Worm (Caenorhabditis elegans) whole organism, L3 larva: Measurements from ENCODE around the gene lnkn-1.

Experiments
- R02D3.7 ChIP-seq: fragments of 150-350 bp; optimal IDR thresholded peaks from 2 replicates; lab custom pipeline; 2014; ENCODE audit warnings: missing biosample characterization, missing genetic modification characterization
- ZK546.5 ChIP-seq: sonication (generic microtip); optimal IDR thresholded peaks from 2 replicates; lab custom pipeline; 2017; ENCODE audit warnings: missing biosample characterization, missing genetic modification characterization
- aly-2 ChIP-seq: fragments of 150-350 bp; optimal IDR thresholded peaks from 2 replicates; lab custom pipeline; 2014; ENCODE audit warnings: missing biosample characterization, missing genetic modification characterization
- ama-1 ChIP-seq: fragments of 150-350 bp; optimal IDR thresholded peaks from 2 replicates; lab custom pipeline; 2018
- ceh-16 ChIP-seq: sonication (generic microtip); optimal IDR thresholded peaks from 2 replicates; lab custom pipeline; 2017; ENCODE audit warnings: missing biosample characterization, missing genetic modification characterization
- ceh-28 ChIP-seq: fragments of 150-350 bp; optimal IDR thresholded peaks from 2 replicates; lab custom pipeline; 2014; ENCODE audit warnings: missing biosample characterization, missing genetic modification reagents, missing genetic modification characterization
- ceh-82 ChIP-seq: fragments of 150-350 bp; optimal IDR thresholded peaks from 2 replicates; lab custom pipeline; 2014; ENCODE audit warnings: missing biosample characterization, missing genetic modification characterization
- ceh-9 ChIP-seq: sonication (generic microtip); optimal IDR thresholded peaks from 2 replicates; lab custom pipeline; 2018; ENCODE audit warnings: missing biosample characterization, missing genetic modification characterization
- daf-12 ChIP-seq: fragments of 150-350 bp; optimal IDR thresholded peaks from 2 replicates; lab custom pipeline; 2014; ENCODE audit warnings: missing biosample characterization, missing genetic modification reagents, missing genetic modification characterization
- egl-27 ChIP-seq: sonication (generic microtip); optimal IDR thresholded peaks from 4 replicates; lab custom pipeline; 2017; ENCODE audit warnings: missing biosample characterization, missing genetic modification reagents, missing genetic modification characterization
- egl-5 ChIP-seq: fragments of 150-350 bp; optimal IDR thresholded peaks from 2 replicates; lab custom pipeline; 2017; ENCODE audit warnings: missing biosample characterization, missing genetic modification reagents, missing genetic modification characterization, inconsistent platforms
- elt-1 ChIP-seq: fragments of 150-350 bp; optimal IDR thresholded peaks from 2 replicates; lab custom pipeline; 2014; ENCODE audit warnings: missing biosample characterization, missing genetic modification characterization
- elt-2 ChIP-seq: sonication (generic microtip); optimal IDR thresholded peaks from 2 replicates; lab custom pipeline; 2016; ENCODE audit warnings: missing genetic modification reagents, mild to moderate bottlenecking, missing genetic modification characterization, missing compliant biosample characterization
- elt-3 ChIP-seq, 3 experiments: fragments of 150-350 bp in 1 of 3; sonication (generic microtip) in 2 of 3; optimal IDR thresholded peaks; 2 replicates in 2 of 3; 4 replicates in 1 of 3; lab custom pipeline; 2014 to 2017; ENCODE audit warnings: missing biosample characterization in 3 of 3, missing genetic modification characterization in 3 of 3
- eor-1 ChIP-seq, 2 experiments: fragments of 150-350 bp; optimal IDR thresholded peaks; 2 replicates each; lab custom pipeline; 2014 to 2018; ENCODE audit warnings: missing biosample characterization in 2 of 2, missing genetic modification characterization in 2 of 2
- fkh-10 ChIP-seq: sonication (generic microtip); optimal IDR thresholded peaks from 2 replicates; lab custom pipeline; 2017; ENCODE audit warnings: missing biosample characterization, missing genetic modification reagents, missing genetic modification characterization
- fkh-2 ChIP-seq: fragments of 150-350 bp; optimal IDR thresholded peaks from 2 replicates; lab custom pipeline; 2014; ENCODE audit warnings: missing biosample characterization, missing genetic modification reagents, missing genetic modification characterization
- fos-1 ChIP-seq: fragments of 150-350 bp; optimal IDR thresholded peaks from 2 replicates; lab custom pipeline; 2014; ENCODE audit warnings: missing biosample characterization, missing genetic modification characterization
- hmg-11 ChIP-seq: sonication (generic microtip); optimal IDR thresholded peaks from 2 replicates; lab custom pipeline; 2016; ENCODE audit warnings: missing genetic modification characterization, missing compliant biosample characterization
- jun-1 ChIP-seq: fragments of 150-350 bp; optimal IDR thresholded peaks from 2 replicates; lab custom pipeline; 2014; ENCODE audit warnings: missing biosample characterization, missing genetic modification reagents, missing genetic modification characterization
- lin-15B ChIP-seq: fragments of 150-350 bp; optimal IDR thresholded peaks from 2 replicates; lab custom pipeline; 2014; ENCODE audit warnings: missing biosample characterization, missing genetic modification characterization
- lin-39 ChIP-seq: fragments of 150-350 bp; optimal IDR thresholded peaks from 2 replicates; lab custom pipeline; 2018; ENCODE audit warnings: missing biosample characterization, missing genetic modification reagents, missing genetic modification characterization
- lsy-12 ChIP-seq: sonication (generic microtip); optimal IDR thresholded peaks from 2 replicates; lab custom pipeline; 2016; ENCODE audit warnings: mild to moderate bottlenecking, missing genetic modification characterization, missing compliant biosample characterization
- mdl-1 ChIP-seq: fragments of 150-350 bp; optimal IDR thresholded peaks from 2 replicates; lab custom pipeline; 2014; ENCODE audit warnings: missing biosample characterization, missing genetic modification characterization
- mml-1 ChIP-seq: fragments of 150-350 bp; sonication (generic microtip); optimal IDR thresholded peaks from 3 replicates; lab custom pipeline; 2014; ENCODE audit warnings: missing biosample characterization, missing genetic modification characterization
- nfya-1 ChIP-seq: sonication (generic microtip); optimal IDR thresholded peaks from 2 replicates; lab custom pipeline; 2017; ENCODE audit warnings: missing genetic modification characterization, mild to moderate bottlenecking, missing compliant biosample characterization, antibody characterized with exemption, moderate library complexity; ENCODE audit not compliant: insufficient read depth
- nhr-11 ChIP-seq: fragments of 150-350 bp; optimal IDR thresholded peaks from 2 replicates; lab custom pipeline; 2014; ENCODE audit warnings: missing biosample characterization, missing genetic modification characterization
- nhr-12 ChIP-seq: fragments of 150-350 bp; optimal IDR thresholded peaks from 2 replicates; lab custom pipeline; 2014; ENCODE audit warnings: missing biosample characterization, missing genetic modification characterization
- nhr-23 ChIP-seq: fragments of 150-350 bp; optimal IDR thresholded peaks from 2 replicates; lab custom pipeline; 2014; ENCODE audit warnings: missing biosample characterization, missing genetic modification reagents, missing genetic modification characterization
- nhr-237 ChIP-seq: fragments of 150-350 bp; optimal IDR thresholded peaks from 2 replicates; lab custom pipeline; 2014; ENCODE audit warnings: missing biosample characterization, missing genetic modification characterization
- nhr-25 ChIP-seq: sonication (generic microtip); optimal IDR thresholded peaks from 2 replicates; lab custom pipeline; 2017; ENCODE audit warnings: missing biosample characterization, missing genetic modification characterization
- nhr-28 ChIP-seq: fragments of 150-350 bp; optimal IDR thresholded peaks from 2 replicates; lab custom pipeline; 2014; ENCODE audit warnings: missing biosample characterization, missing genetic modification characterization
- nhr-43 ChIP-seq: sonication (generic microtip); optimal IDR thresholded peaks from 2 replicates; lab custom pipeline; 2016; ENCODE audit warnings: mild to moderate bottlenecking, missing genetic modification characterization, missing compliant biosample characterization; ENCODE audit not compliant: poor library complexity, severe bottlenecking
- nhr-67 ChIP-seq: fragments of 150-350 bp; optimal IDR thresholded peaks from 2 replicates; lab custom pipeline; 2014; ENCODE audit warnings: missing biosample characterization, missing genetic modification characterization
- nhr-76 ChIP-seq: fragments of 150-350 bp; sonication (generic microtip); optimal IDR thresholded peaks from 5 replicates; lab custom pipeline; 2014; ENCODE audit warnings: missing biosample characterization, missing genetic modification characterization
- nhr-77 ChIP-seq: fragments of 150-350 bp; optimal IDR thresholded peaks from 2 replicates; lab custom pipeline; 2014; ENCODE audit warnings: missing biosample characterization, missing genetic modification characterization
- pha-4 ChIP-seq: fragments of 150-350 bp; optimal IDR thresholded peaks from 2 replicates; lab custom pipeline; 2014; ENCODE audit warnings: missing biosample characterization, missing genetic modification reagents, missing genetic modification characterization
- pqm-1 ChIP-seq: fragments of 150-350 bp; optimal IDR thresholded peaks from 2 replicates; lab custom pipeline; 2017; ENCODE audit warnings: missing biosample characterization, missing genetic modification characterization, inconsistent platforms
- sea-2 ChIP-seq: fragments of 150-350 bp; sonication (generic microtip); optimal IDR thresholded peaks from 4 replicates; lab custom pipeline; 2014; ENCODE audit warnings: missing biosample characterization, missing genetic modification reagents, missing genetic modification characterization
- skn-1 ChIP-seq: fragments of 150-350 bp; optimal IDR thresholded peaks from 2 replicates; lab custom pipeline; 2014; ENCODE audit warnings: missing biosample characterization, missing genetic modification characterization
- snpc-4 ChIP-seq: fragments of 150-350 bp; optimal IDR thresholded peaks from 2 replicates; lab custom pipeline; 2014; ENCODE audit warnings: missing biosample characterization, missing genetic modification characterization
- tbx-2 ChIP-seq: sonication (generic microtip); optimal IDR thresholded peaks from 2 replicates; lab custom pipeline; 2016; ENCODE audit warnings: mild to moderate bottlenecking, missing genetic modification characterization, missing compliant biosample characterization
- unc-39 ChIP-seq: sonication (generic microtip); optimal IDR thresholded peaks from 4 replicates; lab custom pipeline; 2017; ENCODE audit warnings: missing biosample characterization, missing genetic modification characterization
- unc-62 ChIP-seq: fragments of 150-350 bp; sonication (generic microtip); optimal IDR thresholded peaks from 4 replicates; lab custom pipeline; 2014; ENCODE audit warnings: missing biosample characterization, missing genetic modification reagents, missing genetic modification characterization
- zag-1 ChIP-seq: fragments of 150-350 bp; optimal IDR thresholded peaks from 2 replicates; lab custom pipeline; 2014; ENCODE audit warnings: missing biosample characterization, missing genetic modification characterization
- ztf-11 ChIP-seq: fragments of 150-350 bp; optimal IDR thresholded peaks from 2 replicates; lab custom pipeline; 2014; ENCODE audit warnings: missing biosample characterization, missing genetic modification characterization
- ztf-4 ChIP-seq: fragments of 150-350 bp; optimal IDR thresholded peaks from 2 replicates; lab custom pipeline; 2014; ENCODE audit warnings: missing biosample characterization, missing genetic modification characterization

The lnkn-1 gene

ce11 chrIII:8904044-8904443, 14.0 kb downstream of the lnkn-1 start, which contains the start of gene lin-9 (continued):
- TF ChIP-seq nhr-67 (no peak), ZK546.5 (tag; lab: Kevin White, UChicago) (peak; percentile 43), lin-39 (peak; percentile 98), elt-2 (peak; percentile 78), nhr-12 (tag; lab: Kevin White, UChicago) (no peak), fkh-2 (tag; lab: Kevin White, UChicago) (peak; percentile 91), ceh-28 (peak; percentile 91), mml-1 (tag; lab: Kevin White, UChicago) (no peak), tbx-2 (tag; lab: Kevin White, UChicago) (peak; percentile 94), egl-27 (tag; lab: Kevin White, UChicago) (no peak), eor-1 (tag; optimal IDR thresholded peaks at IDR 0.05; lab: Kevin White, UChicago) (no peak), elt-1 (peak; percentile 53), lsy-12 (peak; percentile 98)

ce11 chrIII:8904914-8905665, 15.1 kb downstream of the lnkn-1 start, which contains the start of gene unc-32:
TSS of gene unc-32 (plus strand) at chrIII:8905615.
- TF ChIP-seq nhr-77 (tag; lab: Kevin White, UChicago), result no peak
- peak; percentile 79 for TF ChIP-seq nfya-1
- TF ChIP-seq skn-1 (tag; lab: Kevin White, UChicago), result no peak
- no peak for TF ChIP-seq ama-1 (lab: Kevin White, UChicago)
- TF ChIP-seq mml-1 (tag; lab: Kevin White, UChicago), result no peak
- no peak for TF ChIP-seq nhr-67
- no peak for TF ChIP-seq ZK546.5 (tag; lab: Kevin White, UChicago)
- no peak for TF ChIP-seq elt-3 (tag; optimal IDR thresholded peaks at IDR 0.05; lab: Kevin White, UChicago)
- no peak for TF ChIP-seq egl-5 (tag; lab: Kevin White, UChicago)
- no peak for TF ChIP-seq nhr-76 (tag; lab: Kevin White, UChicago)
- TF ChIP-seq nhr-25, result peak; percentile 19
- TF ChIP-seq eor-1 (tag; optimal IDR thresholded peaks at IDR 0.05; lab: Kevin White, UChicago), result no peak
- peak; percentile 50 for TF ChIP-seq hmg-11 (tag; lab: Kevin White, UChicago)
- TF ChIP-seq ztf-11 (tag; lab: Kevin White, UChicago), result no peak
- TF ChIP-seq aly-2 (tag; lab: Kevin White, UChicago), result no peak
- TF ChIP-seq lsy-12, result no peak
- peak; percentile 44 for TF ChIP-seq sea-2 (GFP tag; lab: Kevin White, UChicago)
- TF ChIP-seq daf-12 (tag; lab: Kevin White, UChicago), result no peak
- TF ChIP-seq nhr-12 (tag; lab: Kevin White, UChicago), result no peak
- TF ChIP-seq egl-27 (tag; lab: Kevin White, UChicago), result no peak
- no peak for TF ChIP-seq ceh-9 (tag; lab: Kevin White, UChicago)
- TF ChIP-seq ztf-4 (tag; lab: Kevin White, UChicago), result no peak
- TF ChIP-seq unc-62 (GFP tag; lab: Kevin White, UChicago), result no peak
- no peak for TF ChIP-seq zag-1 (tag; lab: Kevin White, UChicago)
- no peak for TF ChIP-seq ceh-82
- no peak for TF ChIP-seq fkh-2 (tag; lab: Kevin White, UChicago)
- TF ChIP-seq jun-1 (tag; lab: Kevin White, UChicago), result no peak
- peak; percentile 33 for TF ChIP-seq elt-2
- peak; percentile 49 for TF ChIP-seq ceh-28
- TF ChIP-seq lin-15B (tag; lab: Kevin White, UChicago), result peak; percentile 79
- TF ChIP-seq pha-4 (tag; lab: Kevin White, UChicago), result peak; percentile 85
- no peak for TF ChIP-seq nhr-11
- no peak for TF ChIP-seq elt-1
- no peak for TF ChIP-seq snpc-4
- TF ChIP-seq nhr-43, result no peak
- no peak for TF ChIP-seq pqm-1 (tag; lab: Kevin White, UChicago)
- TF ChIP-seq fos-1, result no peak
- no peak for TF ChIP-seq unc-39
- TF ChIP-seq fkh-10, result peak; percentile 54
- TF ChIP-seq nhr-23 (tag; lab: Kevin White, UChicago), result no peak
- TF ChIP-seq lin-39, result peak; percentile 80
- TF ChIP-seq R02D3.7, result no peak
- peak; percentile 11 for TF ChIP-seq mdl-1 (tag; lab: Kevin White, UChicago)
- TF ChIP-seq nhr-237, result no peak
- no peak for TF ChIP-seq ceh-16 (tag; lab: Kevin White, UChicago)
- no peak for TF ChIP-seq tbx-2 (tag; lab: Kevin White, UChicago)
- no peak for TF ChIP-seq nhr-28 (tag; lab: Kevin White, UChicago)
